Worm (Caenorhabditis elegans) whole organism, young adult: ENCODE data around the gene bicd-1.

Experiments
- B0019.2 ChIP-seq: fragments of 200-800 bp; sonication (Bioruptor generic); conservative IDR thresholded peaks from 2 replicates; pipeline ENCODE4 v1.3.6; 2022; ENCODE audit warnings: missing genetic modification reagents, missing genetic modification characterization, missing compliant biosample characterization
- B0336.3 ChIP-seq: fragments of 200-800 bp; sonication (Bioruptor generic); IDR thresholded peaks from 2 replicates; pipeline ENCODE4 v1.3.6; 2022; ENCODE audit warnings: missing genetic modification characterization, missing compliant biosample characterization
- D2030.7 ChIP-seq: fragments of 200-800 bp; sonication (Bioruptor generic); IDR thresholded peaks from 2 replicates; pipeline ENCODE4 v1.3.6; 2022; ENCODE audit warnings: missing genetic modification reagents, missing genetic modification characterization, missing compliant biosample characterization
- F33H1.4 ChIP-seq: fragments of 200-800 bp; sonication (Bioruptor generic); IDR thresholded peaks from 2 replicates; pipeline ENCODE4 v1.3.6; 2022; ENCODE audit warnings: missing genetic modification reagents, missing genetic modification characterization, missing compliant biosample characterization
- F37B4.10 ChIP-seq: fragments of 200-800 bp; sonication (Bioruptor generic); IDR thresholded peaks from 2 replicates; pipeline ENCODE4 v1.3.6; 2022; ENCODE audit warnings: missing genetic modification characterization, missing compliant biosample characterization
- K11D2.4 ChIP-seq: fragments of 200-800 bp; sonication (Bioruptor generic); IDR thresholded peaks from 2 replicates; pipeline ENCODE4 v1.3.6; 2022; ENCODE audit warnings: missing genetic modification reagents, missing genetic modification characterization, missing compliant biosample characterization
- K12H6.12 ChIP-seq: fragments of 200-800 bp; sonication (Bioruptor generic); optimal IDR thresholded peaks from 2 replicates; lab custom pipeline; 2018; ENCODE audit warnings: mild to moderate bottlenecking, missing genetic modification characterization, missing compliant biosample characterization
- T26A5.8 ChIP-seq: sonication (generic microtip); optimal IDR thresholded peaks from 2 replicates; lab custom pipeline; 2016; ENCODE audit warnings: missing genetic modification characterization, missing compliant biosample characterization
- Y56A3A.18 ChIP-seq: fragments of 200-800 bp; sonication (Bioruptor generic); IDR thresholded peaks from 2 replicates; pipeline ENCODE4 v1.3.6; 2022; ENCODE audit warnings: missing genetic modification reagents, missing genetic modification characterization, missing compliant biosample characterization
- Y79H2A.3 ChIP-seq: fragments of 200-800 bp; sonication (Bioruptor generic); conservative IDR thresholded peaks from 2 replicates; pipeline ENCODE4 v1.3.6; 2022; ENCODE audit warnings: missing genetic modification reagents, missing genetic modification characterization, missing compliant biosample characterization
- Y95B8A.8 ChIP-seq: fragments of 200-800 bp; sonication (Bioruptor generic); IDR thresholded peaks from 2 replicates; pipeline ENCODE4 v1.3.6; 2022; ENCODE audit warnings: missing genetic modification reagents, missing genetic modification characterization, missing compliant biosample characterization
- atf-7 ChIP-seq: sonication (generic microtip); optimal IDR thresholded peaks from 2 replicates; lab custom pipeline; 2017; ENCODE audit warnings: mild to moderate bottlenecking, missing genetic modification characterization, missing compliant biosample characterization
- attf-3 ChIP-seq: fragments of 200-800 bp; sonication (Bioruptor generic); conservative IDR thresholded peaks from 2 replicates; pipeline ENCODE4 v1.3.6; 2022; ENCODE audit warnings: missing genetic modification reagents, missing genetic modification characterization, missing compliant biosample characterization
- bed-1 ChIP-seq: fragments of 200-800 bp; sonication (Bioruptor generic); IDR thresholded peaks from 2 replicates; pipeline ENCODE4 v1.3.6; 2022; ENCODE audit warnings: missing genetic modification reagents, missing genetic modification characterization, missing compliant biosample characterization
- cebp-1 ChIP-seq, 2 experiments: fragments of 200-800 bp in 1 of 2; sonication (Bioruptor generic) in 1 of 2; sonication (generic microtip) in 1 of 2; IDR thresholded peaks in 1 of 2; optimal IDR thresholded peaks in 1 of 2; 2 replicates each; pipeline versions ENCODE4 v1.3.6 to Lab custom; 2017 to 2022; ENCODE audit warnings: missing compliant biosample characterization in 2 of 2, missing genetic modification characterization in 2 of 2, mild to moderate bottlenecking in 1 of 2, missing genetic modification reagents in 1 of 2, moderate library complexity in 1 of 2
- cebp-2 ChIP-seq: fragments of 200-800 bp; sonication (Bioruptor generic); IDR thresholded peaks from 2 replicates; pipeline ENCODE4 v1.3.6; 2022; ENCODE audit warnings: missing genetic modification characterization, missing compliant biosample characterization
- die-1 ChIP-seq: sonication (generic microtip); optimal IDR thresholded peaks from 2 replicates; lab custom pipeline; 2016; ENCODE audit warnings: missing genotype, mild to moderate bottlenecking, missing genetic modification characterization, missing compliant biosample characterization
- egl-18 ChIP-seq: fragments of 200-800 bp; sonication (Bioruptor generic); IDR thresholded peaks from 2 replicates; pipeline ENCODE4 v1.3.6; 2022; ENCODE audit warnings: missing genetic modification reagents, missing genetic modification characterization, missing compliant biosample characterization
- egl-44 ChIP-seq: fragments of 200-800 bp; sonication (Bioruptor generic); IDR thresholded peaks from 2 replicates; pipeline ENCODE4 v1.3.6; 2022; ENCODE audit warnings: missing genetic modification reagents, missing genetic modification characterization, missing compliant biosample characterization
- egrh-3 ChIP-seq: fragments of 200-800 bp; sonication (Bioruptor generic); IDR thresholded peaks from 2 replicates; pipeline ENCODE4 v1.3.6; 2022; ENCODE audit warnings: missing genetic modification reagents, missing genetic modification characterization, missing compliant biosample characterization
- ets-4 ChIP-seq: fragments of 200-800 bp; sonication (Bioruptor generic); optimal IDR thresholded peaks from 2 replicates; lab custom pipeline; 2018; ENCODE audit warnings: mild to moderate bottlenecking, missing genetic modification characterization, missing compliant biosample characterization
- fkh-3 ChIP-seq: sonication (generic microtip); optimal IDR thresholded peaks from 2 replicates; lab custom pipeline; 2016; ENCODE audit warnings: mild to moderate bottlenecking, missing genetic modification characterization, missing compliant biosample characterization
- him-1 ChIP-seq: sonication (generic microtip); optimal IDR thresholded peaks from 2 replicates; lab custom pipeline; 2016; ENCODE audit warnings: missing genotype, missing genetic modification reagents, missing genetic modification characterization, missing compliant biosample characterization
- hrde-1 ChIP-seq: sonication (generic microtip); optimal IDR thresholded peaks from 2 replicates; lab custom pipeline; 2016; ENCODE audit warnings: missing genetic modification characterization, mild to moderate bottlenecking, missing compliant biosample characterization, moderate library complexity, missing genotype, missing genetic modification reagents, borderline replicate concordance
- hsf-1 ChIP-seq: fragments of 200-800 bp; sonication (Bioruptor generic); IDR thresholded peaks from 2 replicates; pipeline ENCODE4 v1.3.6; 2022; ENCODE audit warnings: missing genetic modification reagents, missing genetic modification characterization, missing compliant biosample characterization
- lsl-1 ChIP-seq: fragments of 200-800 bp; sonication (Bioruptor generic); optimal IDR thresholded peaks from 2 replicates; lab custom pipeline; 2018; ENCODE audit warnings: mild to moderate bottlenecking, missing genetic modification characterization, moderate library complexity, missing compliant biosample characterization
- madf-10 ChIP-seq: sonication (generic microtip); optimal IDR thresholded peaks from 2 replicates; lab custom pipeline; 2016; ENCODE audit warnings: mild to moderate bottlenecking, missing genetic modification characterization, missing compliant biosample characterization
- mel-28 ChIP-seq: sonication (generic microtip); optimal IDR thresholded peaks from 2 replicates; lab custom pipeline; 2016; ENCODE audit warnings: borderline replicate concordance, mild to moderate bottlenecking, missing genetic modification characterization, missing compliant biosample characterization
- mes-4 ChIP-seq: sonication (generic microtip); optimal IDR thresholded peaks from 2 replicates; lab custom pipeline; 2016; ENCODE audit warnings: missing genotype, missing genetic modification characterization, missing compliant biosample characterization
- mxl-1 ChIP-seq: sonication (generic microtip); optimal IDR thresholded peaks from 2 replicates; lab custom pipeline; 2016; ENCODE audit warnings: missing genetic modification characterization, missing compliant biosample characterization
- nfya-1 ChIP-seq: sonication (generic microtip); optimal IDR thresholded peaks from 2 replicates; lab custom pipeline; 2017; ENCODE audit warnings: antibody characterized with exemption, missing compliant biosample characterization, missing genetic modification characterization, borderline replicate concordance; ENCODE audit not compliant: insufficient read depth
- nfya-2 ChIP-seq: fragments of 200-800 bp; sonication (Bioruptor generic); IDR thresholded peaks from 2 replicates; pipeline ENCODE4 v1.3.6; 2022; ENCODE audit warnings: missing genetic modification reagents, missing genetic modification characterization, missing compliant biosample characterization
- nfyb-1 ChIP-seq: fragments of 200-800 bp; sonication (Bioruptor generic); IDR thresholded peaks from 2 replicates; pipeline ENCODE4 v1.3.6; 2022; ENCODE audit warnings: missing genetic modification reagents, missing genetic modification characterization, missing compliant biosample characterization
- nhr-179 ChIP-seq: sonication (generic microtip); optimal IDR thresholded peaks from 2 replicates; lab custom pipeline; 2016; ENCODE audit warnings: mild to moderate bottlenecking, missing genetic modification characterization, missing compliant biosample characterization
- nhr-27 ChIP-seq: fragments of 200-800 bp; sonication (Bioruptor generic); optimal IDR thresholded peaks from 2 replicates; lab custom pipeline; 2018; ENCODE audit warnings: mild to moderate bottlenecking, missing genetic modification characterization, moderate library complexity, missing compliant biosample characterization
- nhr-90 ChIP-seq: sonication (generic microtip); optimal IDR thresholded peaks from 2 replicates; lab custom pipeline; 2016; ENCODE audit warnings: missing genotype, mild to moderate bottlenecking, missing genetic modification characterization, missing compliant biosample characterization
- rec-8 ChIP-seq, 2 experiments: sonication (generic microtip); optimal IDR thresholded peaks; 2 replicates each; lab custom pipeline; 2016; ENCODE audit warnings: mild to moderate bottlenecking in 2 of 2, missing genetic modification characterization in 2 of 2, missing genetic modification reagents in 2 of 2, missing genotype in 2 of 2, missing biosample characterization in 1 of 2, missing compliant biosample characterization in 1 of 2, moderate library complexity in 1 of 2
- rpc-1 ChIP-seq, 2 experiments: fragments of 150-350 bp in 1 of 2; sonication (generic microtip) in 1 of 2; optimal IDR thresholded peaks; 2 replicates each; lab custom pipeline; 2014 to 2018; ENCODE audit warnings: missing biosample characterization in 1 of 2, missing genetic modification characterization in 1 of 2, missing genetic modification reagents in 1 of 2, missing genotype in 1 of 2
- snpc-1.1 ChIP-seq: sonication (generic microtip); optimal IDR thresholded peaks from 2 replicates; lab custom pipeline; 2017; ENCODE audit warnings: missing genetic modification characterization, mild to moderate bottlenecking, missing compliant biosample characterization, antibody characterized with exemption, moderate library complexity, missing genotype, missing genetic modification reagents; ENCODE audit not compliant: insufficient read depth
- snpc-3.4 ChIP-seq: sonication (generic microtip); optimal IDR thresholded peaks from 2 replicates; lab custom pipeline; 2017; ENCODE audit warnings: missing genetic modification characterization, mild to moderate bottlenecking, missing compliant biosample characterization, antibody characterized with exemption, moderate library complexity, missing genotype, missing genetic modification reagents
- snpc-4 ChIP-seq, 5 experiments: fragments of 150-350 bp in 1 of 5; sonication (generic microtip) in 4 of 5; optimal IDR thresholded peaks; 2 replicates each; lab custom pipeline; 2014 to 2018; ENCODE audit warnings: missing genetic modification characterization in 5 of 5, missing biosample characterization in 3 of 5, antibody characterized with exemption in 2 of 5, mild to moderate bottlenecking in 2 of 5, missing compliant biosample characterization in 2 of 5, missing genotype in 2 of 5, moderate library complexity in 2 of 5, missing genetic modification reagents in 1 of 5
- unc-62 ChIP-seq: fragments of 150-350 bp; optimal IDR thresholded peaks from 2 replicates; lab custom pipeline; 2014; ENCODE audit warnings: missing biosample characterization, missing genetic modification reagents, missing genetic modification characterization
- ztf-26 ChIP-seq: sonication (generic microtip); optimal IDR thresholded peaks from 2 replicates; lab custom pipeline; 2017; ENCODE audit warnings: missing genetic modification characterization, missing compliant biosample characterization
- ztf-28 ChIP-seq: fragments of 200-800 bp; sonication (Bioruptor generic); IDR thresholded peaks from 2 replicates; pipeline ENCODE4 v1.3.6; 2022; ENCODE audit warnings: missing genetic modification reagents, missing genetic modification characterization, missing compliant biosample characterization

The bicd-1 gene

ce11 chrIV:6528202-6528601 lies 43.9 kb downstream of the bicd-1 start (continued):
- no peak for TF ChIP-seq rec-8 (tag; optimal IDR thresholded peaks at IDR 0.05; lab: Kevin White, UChicago)
- 0 out of 2 replicates have a peak, but pooled peaks have one; percentile 32 for TF ChIP-seq nfya-2 (GFP tag; lab: Robert Waterston, UW)

DNA sequence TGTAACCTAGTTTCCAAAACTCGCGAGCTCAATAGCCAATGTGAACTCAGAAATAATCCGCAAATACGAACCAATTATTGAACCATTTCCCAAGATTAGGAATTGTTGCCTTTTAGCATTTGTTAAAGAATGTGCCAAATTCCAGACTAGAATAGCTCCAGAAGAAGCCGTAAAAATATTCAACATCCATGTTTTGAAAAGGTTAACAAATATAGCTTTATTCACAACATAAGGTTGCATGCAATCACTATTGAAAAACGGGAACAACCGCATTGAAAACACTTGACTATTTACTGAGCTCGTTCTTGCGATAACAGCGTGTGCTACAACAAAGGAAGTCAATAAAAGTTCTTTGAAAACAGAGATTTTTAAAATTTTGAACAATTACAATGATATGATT lies 45.6 kb downstream of the bicd-1 start:
- TF ChIP-seq hsf-1 (GFP tag; lab: Robert Waterston, UW), result peak; percentile 68
- no peak; the same call in 1 of the 2 replicates for TF ChIP-seq Y79H2A.3
- no peak for TF ChIP-seq mes-4
- no peak for TF ChIP-seq atf-7 (tag; lab: Kevin White, UChicago)
- peak; percentile 63; the same call in 1 of the 2 replicates for TF ChIP-seq B0336.3
- TF ChIP-seq cebp-1 (GFP tag; IDR thresholded peaks at IDR 0.05; lab: Robert Waterston, UW), result no peak
- TF ChIP-seq cebp-1 (tag; optimal IDR thresholded peaks at IDR 0.05; lab: Kevin White, UChicago), result peak; percentile 35
- no peak for TF ChIP-seq nhr-179
- TF ChIP-seq egrh-3 (GFP tag; lab: Robert Waterston, UW), result no peak
- no peak for TF ChIP-seq K12H6.12 (tag; lab: Kevin White, UChicago)
- no peak for TF ChIP-seq ets-4 (GFP tag; lab: Kevin White, UChicago)
- TF ChIP-seq D2030.7, result peak; percentile 47; the same call in 1 of the 2 replicates
- TF ChIP-seq hrde-1 (tag; lab: Kevin White, UChicago), result peak; percentile 80
- TF ChIP-seq K11D2.4 (GFP tag; lab: Robert Waterston, UW), result no peak
- TF ChIP-seq snpc-1.1 (tag; lab: Kevin White, UChicago), result peak; percentile 3
- no peak for TF ChIP-seq B0019.2 (GFP tag; lab: Robert Waterston, UW)
- TF ChIP-seq fkh-3 (tag; lab: Kevin White, UChicago), result peak; percentile 52
- 0 out of 2 replicates have a peak, but pooled peaks have one; percentile 72 for TF ChIP-seq cebp-2 (GFP tag; lab: Robert Waterston, UW)
- peak; percentile 4 for TF ChIP-seq die-1
- TF ChIP-seq Y56A3A.18 (GFP tag; lab: Robert Waterston, UW), result no peak
- no peak for TF ChIP-seq mxl-1 (tag; lab: Kevin White, UChicago)
- no peak for TF ChIP-seq attf-3 (GFP tag; lab: Robert Waterston, UW)
- TF ChIP-seq mel-28 (tag; lab: Kevin White, UChicago), result no peak
- peak; percentile 55 for TF ChIP-seq snpc-4 (GFP tag; optimal IDR thresholded peaks at IDR 0.05; lab: Kevin White, UChicago)
- peak in 2 of 4 experiments; percentile 7 to 84 for TF ChIP-seq snpc-4 (tag; optimal IDR thresholded peaks at IDR 0.05; lab: Kevin White, UChicago)
- peak; percentile 59; the same call in 1 of the 2 replicates for TF ChIP-seq nfyb-1 (GFP tag; lab: Robert Waterston, UW)
- TF ChIP-seq unc-62, result no peak
- TF ChIP-seq him-1 (tag; lab: Kevin White, UChicago), result peak; percentile 12
- TF ChIP-seq ztf-26, result no peak
- TF ChIP-seq bed-1 (GFP tag; lab: Robert Waterston, UW), result no peak
- 0 out of 2 replicates have a peak, but pooled peaks have one; percentile 23 for TF ChIP-seq egl-44 (GFP tag; lab: Robert Waterston, UW)
- no peak for TF ChIP-seq F37B4.10
- TF ChIP-seq nhr-90 (tag; lab: Kevin White, UChicago), result no peak
- TF ChIP-seq T26A5.8 (tag; lab: Kevin White, UChicago), result no peak
- peak in 1 of 2 experiments; percentile 44 for TF ChIP-seq rec-8 (tag; optimal IDR thresholded peaks at IDR 0.05; lab: Kevin White, UChicago)
- no peak for TF ChIP-seq ztf-28 (GFP tag; lab: Robert Waterston, UW)
- TF ChIP-seq madf-10 (tag; lab: Kevin White, UChicago), result no peak
- peak; percentile 19 for TF ChIP-seq snpc-3.4
- TF ChIP-seq lsl-1 (GFP tag; lab: Kevin White, UChicago), result peak; percentile 8
- TF ChIP-seq F33H1.4, result peak; percentile 33
- TF ChIP-seq egl-18 (GFP tag; lab: Robert Waterston, UW), result no peak
- TF ChIP-seq rpc-1 (optimal IDR thresholded peaks at IDR 0.05; lab: Kevin White, UChicago), result no peak
- no peak for TF ChIP-seq rpc-1 (tag; optimal IDR thresholded peaks at IDR 0.05; lab: Kevin White, UChicago)
- no peak for TF ChIP-seq nhr-27 (tag; lab: Kevin White, UChicago)
- TF ChIP-seq nfya-1 (tag; lab: Kevin White, UChicago), result no peak
- TF ChIP-seq Y95B8A.8 (GFP tag; lab: Robert Waterston, UW), result no peak
